Worm (Caenorhabditis elegans): ENCODE results near the gene kvs-1.

kvs-1 gene

DNA sequence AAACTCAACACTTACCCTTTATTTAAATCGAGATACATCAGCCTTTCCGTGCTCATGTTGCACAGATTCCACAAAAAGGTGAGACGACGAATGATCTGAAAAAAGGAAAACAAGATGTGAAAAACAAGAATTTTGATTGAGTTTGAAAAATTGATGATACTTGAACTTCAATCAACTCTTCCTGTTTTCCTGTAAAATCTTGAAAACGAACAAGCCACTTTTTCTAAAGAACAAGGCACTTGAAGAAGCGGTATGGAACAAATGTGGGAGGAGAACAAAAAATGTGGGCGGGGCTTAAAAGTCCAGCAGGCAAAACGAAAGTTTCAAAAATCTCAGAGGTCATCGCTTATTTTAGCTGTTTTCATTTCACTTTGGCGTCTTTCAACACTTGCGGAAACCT, at the start of gene kvs-1:
kvs-1 (minus strand) TSS at position 101 of the 400 bp plus-strand sequence.
- no peak for TF ChIP-seq klf-2 (GFP tag; conservative IDR thresholded peaks at IDR 0.05)
- no peak for TF ChIP-seq tab-1 (GFP tag; IDR thresholded peaks at IDR 0.05)
- no peak for TF ChIP-seq flt-1 (GFP tag; IDR thresholded peaks at IDR 0.05)
- no peak for TF ChIP-seq ztf-29 (GFP tag; IDR thresholded peaks at IDR 0.05)
- no peak for TF ChIP-seq ref-1 (GFP tag; conservative IDR thresholded peaks at IDR 0.05)
- no peak for TF ChIP-seq ztf-23 (GFP tag; IDR thresholded peaks at IDR 0.05)
- TF ChIP-seq cog-1 (tag; optimal IDR thresholded peaks at IDR 0.05): no peak
- TF ChIP-seq med-1 (GFP tag; optimal IDR thresholded peaks at IDR 0.05; ENCODE audit: insufficient read depth): no peak
- no peak for TF ChIP-seq T22C8.4 (GFP tag; IDR thresholded peaks at IDR 0.05)

DNA sequence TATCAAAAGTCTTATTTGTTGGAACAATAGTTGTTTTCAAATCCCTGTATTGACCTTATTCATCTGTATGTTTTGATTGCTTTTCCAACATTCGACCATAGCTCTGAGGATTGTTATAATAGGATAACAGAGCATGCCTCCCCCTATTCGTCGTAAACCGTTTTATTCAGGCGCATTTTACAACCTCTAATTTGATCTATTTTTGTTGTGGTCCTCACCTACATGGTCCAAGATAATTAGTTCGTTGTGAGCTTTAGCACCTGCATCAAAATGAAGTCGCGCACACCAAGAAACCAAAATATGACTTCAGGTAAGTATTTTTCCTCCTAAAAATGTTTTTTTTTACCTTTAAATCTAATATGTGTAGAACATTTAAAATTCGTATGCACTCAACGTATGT, 45.8 kb upstream of the kvs-1 start, which contains the start of gene deg-1:
deg-1 (plus strand) TSS at position 301 of the 400 bp plus-strand sequence.
- TF ChIP-seq klf-2 (GFP tag; conservative IDR thresholded peaks at IDR 0.05) (no peak), flt-1 (GFP tag; IDR thresholded peaks at IDR 0.05) (no peak), ref-1 (GFP tag; conservative IDR thresholded peaks at IDR 0.05) (no peak), T22C8.4 (GFP tag; IDR thresholded peaks at IDR 0.05) (no peak), med-1 (GFP tag; optimal IDR thresholded peaks at IDR 0.05; ENCODE audit: insufficient read depth) (no peak), ztf-29 (GFP tag; IDR thresholded peaks at IDR 0.05) (no peak), tab-1 (GFP tag; IDR thresholded peaks at IDR 0.05) (no peak), ztf-23 (GFP tag; IDR thresholded peaks at IDR 0.05) (no peak), cog-1 (tag; optimal IDR thresholded peaks at IDR 0.05) (no peak)

DNA sequence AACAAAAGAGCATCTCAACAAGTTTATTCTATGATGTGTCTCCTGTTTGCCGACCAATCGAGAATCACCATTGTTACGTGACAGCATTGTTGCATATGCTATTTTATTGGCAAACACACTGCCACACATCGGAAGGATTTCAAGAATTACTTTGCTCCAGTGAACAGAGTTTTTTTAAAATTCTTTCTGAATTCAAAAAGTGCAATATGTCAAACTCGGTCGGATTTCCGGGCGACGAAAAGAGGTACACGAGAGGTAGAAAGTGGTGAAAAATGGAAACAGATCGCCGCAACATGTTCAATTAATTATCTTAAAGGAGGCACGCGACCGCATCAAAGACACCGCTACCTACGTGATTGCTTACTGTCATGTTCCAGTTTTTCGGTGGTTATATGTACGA, 43.2 kb upstream of the kvs-1 start:
- TF ChIP-seq klf-2 (GFP tag; conservative IDR thresholded peaks at IDR 0.05) (no peak), ref-1 (GFP tag; conservative IDR thresholded peaks at IDR 0.05) (no peak), ztf-23 (GFP tag; IDR thresholded peaks at IDR 0.05) (no peak), ztf-29 (GFP tag; IDR thresholded peaks at IDR 0.05) (no peak), T22C8.4 (GFP tag; IDR thresholded peaks at IDR 0.05) (no peak), flt-1 (GFP tag; IDR thresholded peaks at IDR 0.05) (no peak), tab-1 (GFP tag; IDR thresholded peaks at IDR 0.05) (no peak), med-1 (GFP tag; optimal IDR thresholded peaks at IDR 0.05; ENCODE audit: insufficient read depth) (no peak), cog-1 (tag; optimal IDR thresholded peaks at IDR 0.05) (no peak)

DNA sequence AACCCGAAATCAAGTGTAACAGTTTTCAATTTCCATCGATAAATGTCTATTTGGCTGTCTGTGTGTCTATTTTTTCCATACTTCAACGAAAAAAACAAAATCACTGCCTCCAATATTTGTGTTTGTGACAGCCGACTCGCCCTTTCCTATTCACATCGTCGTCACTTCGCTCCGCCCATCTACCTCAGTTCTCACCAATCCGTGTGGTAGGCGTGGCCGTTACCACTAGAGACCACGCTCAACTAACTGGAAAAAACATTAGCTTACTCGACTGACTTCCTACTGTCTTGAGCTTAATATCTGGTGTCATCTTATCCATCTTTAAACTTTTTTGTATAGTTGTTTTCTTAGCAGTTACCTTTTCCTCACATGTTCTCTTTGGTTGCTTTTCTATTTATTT, 38.5 kb upstream of the kvs-1 start:
- TF ChIP-seq med-1 (GFP tag; optimal IDR thresholded peaks at IDR 0.05; ENCODE audit: insufficient read depth): no peak

DNA sequence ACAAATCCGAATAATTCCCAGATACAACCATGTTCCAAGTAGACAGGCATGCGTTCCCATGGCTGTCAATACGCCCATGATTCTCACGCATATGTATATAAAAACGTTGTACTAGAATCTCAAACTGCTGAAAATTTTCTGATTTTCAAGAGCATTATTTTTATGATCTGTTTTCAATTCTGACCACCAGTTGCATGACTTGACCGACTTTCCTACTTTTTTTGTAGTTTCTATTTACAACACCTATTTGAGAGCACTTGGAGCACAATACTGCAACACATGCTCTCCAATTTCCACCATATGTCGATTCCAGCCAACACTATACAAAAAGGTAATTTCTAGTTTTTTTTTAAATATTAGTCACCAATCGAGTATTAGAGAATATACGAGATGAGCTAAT, 37.0 kb upstream of the kvs-1 start, which contains the start of gene ref-2:
ref-2 (plus strand) TSS at position 301 of the 400 bp plus-strand sequence.
- TF ChIP-seq ztf-29 (GFP tag; IDR thresholded peaks at IDR 0.05): no peak
- TF ChIP-seq cog-1 (tag; optimal IDR thresholded peaks at IDR 0.05): no peak
- TF ChIP-seq tab-1 (GFP tag; IDR thresholded peaks at IDR 0.05): no peak
- no peak for TF ChIP-seq ref-1 (GFP tag; conservative IDR thresholded peaks at IDR 0.05)
- no peak for TF ChIP-seq klf-2 (GFP tag; conservative IDR thresholded peaks at IDR 0.05)
- no peak for TF ChIP-seq T22C8.4 (GFP tag; IDR thresholded peaks at IDR 0.05)
- no peak for TF ChIP-seq flt-1 (GFP tag; IDR thresholded peaks at IDR 0.05)
- no peak for TF ChIP-seq ztf-23 (GFP tag; IDR thresholded peaks at IDR 0.05)
- no peak for TF ChIP-seq med-1 (GFP tag; optimal IDR thresholded peaks at IDR 0.05; ENCODE audit: insufficient read depth)

DNA sequence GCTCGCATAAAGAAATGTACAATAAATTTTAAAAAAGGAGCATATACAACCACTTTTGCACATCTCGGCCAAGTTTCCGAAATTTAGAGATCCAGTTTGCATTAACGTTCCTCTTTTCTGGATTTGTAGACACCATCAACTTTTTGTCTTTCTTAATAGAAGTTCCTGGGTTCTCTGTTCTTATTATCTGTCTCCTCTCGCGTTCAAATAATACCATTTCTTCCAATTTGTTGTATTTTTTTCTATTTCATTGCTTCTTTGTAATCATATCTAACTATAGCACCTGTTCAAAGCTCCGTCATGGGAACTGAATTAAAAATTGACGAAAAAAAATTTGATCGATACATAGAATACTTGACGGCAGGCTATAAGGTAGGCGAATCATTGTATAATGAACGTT, 32.4 kb upstream of the kvs-1 start, which contains the start of gene K09F5.1:
K09F5.1 (plus strand) TSS at position 301 of the 400 bp plus-strand sequence.
- TF ChIP-seq flt-1 (GFP tag; IDR thresholded peaks at IDR 0.05): no peak
- no peak for TF ChIP-seq med-1 (GFP tag; optimal IDR thresholded peaks at IDR 0.05; ENCODE audit: insufficient read depth)
- no peak for TF ChIP-seq ztf-23 (GFP tag; IDR thresholded peaks at IDR 0.05)
- TF ChIP-seq ref-1 (GFP tag; conservative IDR thresholded peaks at IDR 0.05): no peak
- TF ChIP-seq ztf-29 (GFP tag; IDR thresholded peaks at IDR 0.05): no peak
- no peak for TF ChIP-seq klf-2 (GFP tag; conservative IDR thresholded peaks at IDR 0.05)
- TF ChIP-seq cog-1 (tag; optimal IDR thresholded peaks at IDR 0.05): no peak
- no peak for TF ChIP-seq T22C8.4 (GFP tag; IDR thresholded peaks at IDR 0.05)

DNA sequence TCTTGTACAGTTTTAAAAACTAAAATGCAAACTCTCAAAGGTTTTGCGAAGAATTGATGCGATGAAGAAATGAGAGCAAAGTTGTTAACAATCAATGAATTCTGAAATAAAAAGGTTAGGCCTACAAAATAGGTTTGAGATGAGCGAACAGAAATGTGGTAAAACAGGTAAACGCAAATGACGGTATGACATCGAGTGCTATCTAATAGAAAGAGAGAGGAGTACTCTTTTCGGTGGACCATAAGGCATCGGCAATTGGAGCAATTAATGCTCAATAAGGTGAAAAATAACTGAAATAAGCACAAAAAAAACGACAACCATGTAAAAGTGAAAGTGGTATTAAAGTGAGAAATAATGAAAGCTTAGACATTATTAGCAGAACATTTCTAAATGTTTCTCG, 29.2 kb upstream of the kvs-1 start, which contains the start of gene set-12:
set-12 (minus strand) TSS at position 101 of the 400 bp plus-strand sequence.
- no peak for TF ChIP-seq ref-1 (GFP tag; conservative IDR thresholded peaks at IDR 0.05)
- TF ChIP-seq ztf-23 (GFP tag; IDR thresholded peaks at IDR 0.05): no peak
- TF ChIP-seq T22C8.4 (GFP tag; IDR thresholded peaks at IDR 0.05): no peak

DNA sequence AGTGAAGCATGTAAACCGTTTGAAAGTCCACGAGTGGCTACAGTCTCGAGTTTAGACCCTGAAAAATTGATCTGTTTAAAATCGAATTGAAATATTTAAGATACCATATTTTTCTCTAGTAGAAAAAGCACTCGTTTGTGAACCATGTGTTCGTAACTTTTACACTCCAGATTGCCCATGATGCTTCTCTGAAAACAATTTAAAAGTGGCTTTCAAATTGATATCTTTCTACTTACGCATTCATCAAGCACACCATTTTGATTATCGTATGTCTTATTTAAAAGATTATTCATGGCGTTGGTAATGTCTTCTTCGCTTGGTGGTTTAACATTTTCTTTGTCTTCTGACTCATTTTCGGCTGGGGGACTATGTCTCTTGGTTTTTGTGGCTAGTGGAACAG, 26.6 kb upstream of the kvs-1 start:
- TF ChIP-seq klf-2 (GFP tag; conservative IDR thresholded peaks at IDR 0.05) (no peak), ref-1 (GFP tag; conservative IDR thresholded peaks at IDR 0.05) (no peak), ztf-23 (GFP tag; IDR thresholded peaks at IDR 0.05) (no peak), cog-1 (tag; optimal IDR thresholded peaks at IDR 0.05) (no peak), med-1 (GFP tag; optimal IDR thresholded peaks at IDR 0.05; ENCODE audit: insufficient read depth) (no peak), flt-1 (GFP tag; IDR thresholded peaks at IDR 0.05) (no peak)

DNA sequence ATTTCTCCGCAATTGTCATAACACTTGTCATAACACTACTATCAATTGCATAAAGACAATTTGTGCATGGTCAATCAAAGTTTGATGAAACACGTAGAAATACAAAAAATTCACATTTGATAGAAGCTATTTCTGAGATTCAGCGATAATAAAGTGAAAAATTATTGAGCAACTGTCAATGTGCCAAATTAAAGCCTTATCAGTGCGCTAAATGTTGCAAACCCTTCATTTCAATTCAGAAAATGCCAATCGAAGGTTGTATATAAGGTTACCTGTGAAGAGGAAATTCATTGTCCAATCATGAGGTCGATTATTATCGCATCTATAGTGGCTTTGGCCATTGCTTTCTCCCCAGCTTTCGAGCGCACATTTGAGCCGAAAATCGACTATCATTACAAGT, 20.7 kb upstream of the kvs-1 start, which contains the start of gene vit-1:
vit-1 (plus strand) TSS at position 289 of the 400 bp plus-strand sequence.
- no peak for TF ChIP-seq ztf-23 (GFP tag; IDR thresholded peaks at IDR 0.05)
- TF ChIP-seq flt-1 (GFP tag; IDR thresholded peaks at IDR 0.05): no peak

DNA sequence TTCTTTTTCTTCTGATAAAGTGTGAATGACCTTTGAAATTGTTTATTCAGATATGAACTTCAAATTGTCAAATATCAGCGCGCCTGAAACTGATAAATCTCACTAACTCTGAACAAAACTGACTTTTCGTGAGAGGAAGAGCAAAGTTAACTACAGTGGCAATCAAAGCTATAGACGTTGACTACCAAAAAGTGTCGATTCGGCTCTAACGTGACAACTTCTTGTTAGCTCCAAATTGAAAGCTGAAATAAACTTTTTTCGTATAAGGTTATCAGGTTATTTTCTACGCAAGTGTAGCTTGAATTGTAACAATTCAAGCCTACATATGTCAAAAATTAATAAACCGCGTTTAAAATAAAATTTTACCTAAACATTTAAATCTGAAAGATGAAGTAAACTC, 19.4 kb upstream of the kvs-1 start:
- TF ChIP-seq klf-2 (GFP tag; conservative IDR thresholded peaks at IDR 0.05): no peak
- TF ChIP-seq tab-1 (GFP tag; IDR thresholded peaks at IDR 0.05): no peak
- TF ChIP-seq flt-1 (GFP tag; IDR thresholded peaks at IDR 0.05): no peak
- no peak for TF ChIP-seq cog-1 (tag; optimal IDR thresholded peaks at IDR 0.05)
- TF ChIP-seq ztf-23 (GFP tag; IDR thresholded peaks at IDR 0.05): no peak
- TF ChIP-seq T22C8.4 (GFP tag; IDR thresholded peaks at IDR 0.05): no peak
- TF ChIP-seq med-1 (GFP tag; optimal IDR thresholded peaks at IDR 0.05; ENCODE audit: insufficient read depth): no peak
- no peak for TF ChIP-seq ztf-29 (GFP tag; IDR thresholded peaks at IDR 0.05)
- no peak for TF ChIP-seq ref-1 (GFP tag; conservative IDR thresholded peaks at IDR 0.05)

Measured in whole organism, midembryonic.